Fruit fly (Drosophila melanogaster): ENCODE data around the gene CG43169.

dm6 chr3L:8839130-8839529 is 49.3 kb downstream of the CG43169 start:
- TF ChIP-seq CG11504 (tag; optimal IDR thresholded peaks at IDR 0.05) (no peak), gcm2 (GFP tag; optimal IDR thresholded peaks at IDR 0.05) (no peak), Dbx (GFP tag; IDR thresholded peaks at IDR 0.05) (no peak), slou (GFP tag; optimal IDR thresholded peaks at IDR 0.05) (no peak)

Measured in whole organism, embryonic.